Worm (Caenorhabditis elegans) whole organism, L3 larva: ENCODE data around the gene pals-34.

Experiments used
- aly-2 ChIP-seq: fragments of 150-350 bp; optimal IDR thresholded peaks from 2 replicates; lab custom pipeline; 2014; ENCODE audit warnings: missing biosample characterization, missing genetic modification characterization
- elt-1 ChIP-seq: fragments of 150-350 bp; optimal IDR thresholded peaks from 2 replicates; lab custom pipeline; 2014; ENCODE audit warnings: missing biosample characterization, missing genetic modification characterization
- elt-2 ChIP-seq: sonication (generic microtip); optimal IDR thresholded peaks from 2 replicates; lab custom pipeline; 2016; ENCODE audit warnings: missing genetic modification reagents, mild to moderate bottlenecking, missing genetic modification characterization, missing compliant biosample characterization
- fos-1 ChIP-seq: fragments of 150-350 bp; optimal IDR thresholded peaks from 2 replicates; lab custom pipeline; 2014; ENCODE audit warnings: missing biosample characterization, missing genetic modification characterization
- mdl-1 ChIP-seq: fragments of 150-350 bp; optimal IDR thresholded peaks from 2 replicates; lab custom pipeline; 2014; ENCODE audit warnings: missing biosample characterization, missing genetic modification characterization
- nfya-1 ChIP-seq: sonication (generic microtip); optimal IDR thresholded peaks from 2 replicates; lab custom pipeline; 2017; ENCODE audit warnings: missing genetic modification characterization, mild to moderate bottlenecking, missing compliant biosample characterization, antibody characterized with exemption, moderate library complexity; ENCODE audit not compliant: insufficient read depth
- nhr-11 ChIP-seq: fragments of 150-350 bp; optimal IDR thresholded peaks from 2 replicates; lab custom pipeline; 2014; ENCODE audit warnings: missing biosample characterization, missing genetic modification characterization
- nhr-77 ChIP-seq: fragments of 150-350 bp; optimal IDR thresholded peaks from 2 replicates; lab custom pipeline; 2014; ENCODE audit warnings: missing biosample characterization, missing genetic modification characterization
- pqm-1 ChIP-seq: fragments of 150-350 bp; optimal IDR thresholded peaks from 2 replicates; lab custom pipeline; 2017; ENCODE audit warnings: missing biosample characterization, missing genetic modification characterization, inconsistent platforms

DNA sequence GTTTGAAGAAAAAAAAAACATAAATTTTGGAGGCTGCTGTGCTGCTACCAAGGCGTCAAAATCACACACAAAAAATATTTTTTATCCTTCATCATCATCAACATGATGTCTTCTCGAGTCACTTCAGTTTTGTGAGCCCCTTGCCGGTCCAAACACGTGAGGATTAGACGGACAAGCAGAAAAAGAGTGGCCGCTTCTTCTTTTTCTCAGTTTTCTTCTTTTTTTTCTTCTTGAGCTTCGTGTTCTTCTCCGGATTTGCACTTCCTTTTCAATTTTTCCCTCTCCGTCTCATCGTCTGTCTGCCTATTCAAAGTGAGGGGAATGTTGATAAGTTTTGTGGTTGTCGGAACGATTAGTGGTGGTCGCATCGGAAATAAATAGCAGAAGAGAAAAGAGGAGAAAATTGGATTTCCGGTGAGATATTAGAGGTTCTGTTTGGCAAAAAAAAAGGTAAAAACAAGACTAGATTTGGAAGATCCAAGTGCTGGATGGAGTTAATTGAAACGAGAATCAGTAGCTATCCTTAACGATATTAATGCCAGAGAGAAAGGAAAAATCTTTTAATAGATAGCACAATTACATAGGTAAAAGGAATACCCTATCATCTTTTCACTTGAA lies 24.2 kb upstream of the pals-34 start:
- peak; percentile 56 for TF ChIP-seq nfya-1 (tag; lab: Kevin White, UChicago)
- no peak for TF ChIP-seq elt-2 (tag; lab: Kevin White, UChicago)
- TF ChIP-seq aly-2 (tag; lab: Kevin White, UChicago) = no peak
- TF ChIP-seq mdl-1 = no peak
- TF ChIP-seq fos-1 = no peak
- no peak for TF ChIP-seq nhr-77 (tag; lab: Kevin White, UChicago)
- no peak for TF ChIP-seq nhr-11 (tag; lab: Kevin White, UChicago)
- peak; percentile 43 for TF ChIP-seq elt-1
- no peak for TF ChIP-seq pqm-1
